Worm (Caenorhabditis elegans): Measurements from ENCODE around the gene Y39A1A.2.

Y39A1A.2 gene

ce11 chrIII:10624564-10624963, 21.2 kb upstream of the Y39A1A.2 start (continued):
- TF ChIP-seq ztf-22 (GFP tag; optimal IDR thresholded peaks at IDR 0.05), result no peak
- TF ChIP-seq sea-2 (GFP tag; IDR thresholded peaks at IDR 0.05), result no peak
- TF ChIP-seq ztf-18 (tag; optimal IDR thresholded peaks at IDR 0.05), result peak; percentile 76
- peak; percentile 86 for TF ChIP-seq B0261.1 (tag; optimal IDR thresholded peaks at IDR 0.05)
- TF ChIP-seq mxl-1 (tag; optimal IDR thresholded peaks at IDR 0.05), result peak; percentile 52
- TF ChIP-seq mes-4 (tag; optimal IDR thresholded peaks at IDR 0.05), result no peak
- peak; percentile 60 for TF ChIP-seq mcd-1 (GFP tag; IDR thresholded peaks at IDR 0.05)
- no peak for TF ChIP-seq bed-2 (GFP tag; IDR thresholded peaks at IDR 0.05)
- peak; percentile 44 for TF ChIP-seq snpc-3.4 (tag; optimal IDR thresholded peaks at IDR 0.05)
- no peak for TF ChIP-seq aptf-2 (GFP tag; conservative IDR thresholded peaks at IDR 0.05)
- TF ChIP-seq F22D6.2 (tag; optimal IDR thresholded peaks at IDR 0.05), result no peak
- TF ChIP-seq Y53G8AR.9 (GFP tag; conservative IDR thresholded peaks at IDR 0.05), result 0 out of 2 replicates have a peak, but pooled peaks have one; percentile 50
- TF ChIP-seq madf-6 (GFP tag; IDR thresholded peaks at IDR 0.05), result peak; percentile 77
- TF ChIP-seq nfya-1 (tag; optimal IDR thresholded peaks at IDR 0.05; ENCODE audit: borderline replicate concordance, insufficient read depth), result no peak
- peak; percentile 15 for TF ChIP-seq tlf-1 (GFP tag; optimal IDR thresholded peaks at IDR 0.05)
- peak; percentile 70 for TF ChIP-seq athp-1 (tag; optimal IDR thresholded peaks at IDR 0.05)
- TF ChIP-seq ztf-26 (tag; optimal IDR thresholded peaks at IDR 0.05), result peak; percentile 53
- peak; percentile 70 for TF ChIP-seq T07F8.4 (tag; optimal IDR thresholded peaks at IDR 0.05)
- TF ChIP-seq atf-7 (tag; optimal IDR thresholded peaks at IDR 0.05), result peak; percentile 19
- TF ChIP-seq die-1 (tag; optimal IDR thresholded peaks at IDR 0.05), result peak; percentile 75
- TF ChIP-seq rcor-1 (GFP tag; IDR thresholded peaks at IDR 0.05), result peak; percentile 51; the same call in 1 of the 2 replicates
- 0 out of 2 replicates have a peak, but pooled peaks have one; percentile 17 for TF ChIP-seq cebp-1 (GFP tag; IDR thresholded peaks at IDR 0.05)
- TF ChIP-seq cebp-1 (tag; optimal IDR thresholded peaks at IDR 0.05), result peak; percentile 61
- 0 out of 2 replicates have a peak, but pooled peaks have one; percentile 80 for TF ChIP-seq F37B4.10 (GFP tag; IDR thresholded peaks at IDR 0.05)
- TF ChIP-seq nfyb-1 (GFP tag; IDR thresholded peaks at IDR 0.05), result peak; percentile 80
- TF ChIP-seq hsf-1 (GFP tag; IDR thresholded peaks at IDR 0.05), result peak; percentile 53; the same call in 1 of the 2 replicates
- no peak for TF ChIP-seq akir-1 (GFP tag; optimal IDR thresholded peaks at IDR 0.05)
- TF ChIP-seq zfh-2 (GFP tag; conservative IDR thresholded peaks at IDR 0.05), result peak; percentile 55; the same call in 1 of the 2 replicates
- no peak for TF ChIP-seq egrh-3 (GFP tag; IDR thresholded peaks at IDR 0.05)
- TF ChIP-seq chd-7 (tag; optimal IDR thresholded peaks at IDR 0.05), result peak; percentile 51
- peak; percentile 45 for TF ChIP-seq lin-54 (GFP tag; optimal IDR thresholded peaks at IDR 0.05)
- TF ChIP-seq dpl-1 (GFP tag; optimal IDR thresholded peaks at IDR 0.05), result no peak
- TF ChIP-seq hmg-1.2 (GFP tag; IDR thresholded peaks at IDR 0.05), result peak; percentile 67
- TF ChIP-seq Y79H2A.3 (GFP tag; conservative IDR thresholded peaks at IDR 0.05), result 0 out of 2 replicates have a peak, but pooled peaks have one; percentile 59
- no peak for TF ChIP-seq pbrm-1 (GFP tag; IDR thresholded peaks at IDR 0.05)
- 0 out of 2 replicates have a peak, but pooled peaks have one; percentile 68 for TF ChIP-seq aptf-3 (GFP tag; IDR thresholded peaks at IDR 0.05)
- 0 out of 2 replicates have a peak, but pooled peaks have one; percentile 36 for TF ChIP-seq K11D2.4 (GFP tag; IDR thresholded peaks at IDR 0.05)
- peak; percentile 80 for TF ChIP-seq snpc-1.3 (tag; optimal IDR thresholded peaks at IDR 0.05; ENCODE audit: insufficient read depth)
- no peak for TF ChIP-seq lsy-27 (tag; optimal IDR thresholded peaks at IDR 0.05; ENCODE audit: borderline replicate concordance, insufficient read depth)
- TF ChIP-seq nhr-120 (GFP tag; IDR thresholded peaks at IDR 0.05), result no peak
- TF ChIP-seq repo-1 (tag; optimal IDR thresholded peaks at IDR 0.05), result peak; percentile 18
- peak; percentile 79 for TF ChIP-seq F57A8.1 (GFP tag; optimal IDR thresholded peaks at IDR 0.05)
- TF ChIP-seq F55B11.4 (tag; optimal IDR thresholded peaks at IDR 0.05; ENCODE audit: borderline replicate concordance, insufficient read depth), result no peak
- peak; percentile 32 for TF ChIP-seq snpc-4 (GFP tag; optimal IDR thresholded peaks at IDR 0.05)
- peak in 3 of 4 experiments; percentile 16 to 37 (median 28) for TF ChIP-seq snpc-4 (tag; optimal IDR thresholded peaks at IDR 0.05)
- peak; percentile 99 for TF ChIP-seq tbp1 (GFP tag; optimal IDR thresholded peaks at IDR 0.05)
- no peak for TF ChIP-seq fkh-3 (tag; optimal IDR thresholded peaks at IDR 0.05)
- TF ChIP-seq gei-17 (GFP tag; optimal IDR thresholded peaks at IDR 0.05), result no peak
